Fruit fly (Drosophila melanogaster) whole organism, embryonic: ENCODE measurements around the gene AstA-R1.

Experiments used
- ATbp ChIP-seq: fragments of 200-800 bp; sonication (Bioruptor generic); optimal IDR thresholded peaks from 2 replicates; lab custom pipeline; 2017; ENCODE audit warnings: missing biosample characterization, mild to moderate bottlenecking, missing genetic modification characterization, missing genetic modification reagents
- CG13296 ChIP-seq: fragments of 200-800 bp; sonication (Bioruptor generic); optimal IDR thresholded peaks from 3 replicates; lab custom pipeline; 2018; ENCODE audit warnings: missing biosample characterization, mild to moderate bottlenecking, missing genetic modification characterization
- CG15269 ChIP-seq: fragments of 200-800 bp; sonication (Bioruptor generic); optimal IDR thresholded peaks from 2 replicates; lab custom pipeline; 2018; ENCODE audit warnings: missing biosample characterization, mild to moderate bottlenecking, missing genetic modification characterization, moderate library complexity
- CG1603 ChIP-seq: fragments of 200-800 bp; sonication (Bioruptor generic); optimal IDR thresholded peaks from 2 replicates; lab custom pipeline; 2019; ENCODE audit warnings: missing biosample characterization, mild to moderate bottlenecking, missing genetic modification characterization, moderate library complexity
- CG17612 ChIP-seq: fragments of 200-800 bp; sonication (Bioruptor generic); IDR thresholded peaks from 2 replicates; pipeline ENCODE4 v1.3.6; 2022; ENCODE audit warnings: missing biosample characterization, missing genetic modification characterization
- CG18476 ChIP-seq: fragments of 200-800 bp; sonication (Bioruptor generic); optimal IDR thresholded peaks from 2 replicates; lab custom pipeline; 2016; ENCODE audit warnings: missing biosample characterization, mild to moderate bottlenecking, missing genetic modification characterization
- CG30431 ChIP-seq: fragments of 200-800 bp; sonication (Bioruptor generic); optimal IDR thresholded peaks from 2 replicates; lab custom pipeline; 2017; ENCODE audit warnings: missing biosample characterization, missing genetic modification characterization
- CG31365 ChIP-seq: fragments of 200-800 bp; sonication (Bioruptor generic); optimal IDR thresholded peaks from 2 replicates; lab custom pipeline; 2018; ENCODE audit warnings: missing biosample characterization, mild to moderate bottlenecking, missing genetic modification characterization
- CG33213 ChIP-seq: fragments of 200-800 bp; sonication (Bioruptor generic); optimal IDR thresholded peaks from 3 replicates; lab custom pipeline; 2016; ENCODE audit warnings: missing biosample characterization, missing genetic modification characterization
- CG3407 ChIP-seq: fragments of 200-800 bp; sonication (Bioruptor generic); optimal IDR thresholded peaks from 2 replicates; lab custom pipeline; 2018; ENCODE audit warnings: missing biosample characterization, mild to moderate bottlenecking, missing genetic modification characterization
- CG34422 ChIP-seq: fragments of 200-800 bp; sonication (Bioruptor generic); IDR thresholded peaks from 3 replicates; pipeline ENCODE4 v1.3.6; 2022; ENCODE audit warnings: missing biosample characterization, missing genetic modification characterization
- CG6813 ChIP-seq: fragments of 200-800 bp; sonication (Bioruptor generic); optimal IDR thresholded peaks from 2 replicates; lab custom pipeline; 2017; ENCODE audit warnings: missing biosample characterization, missing genetic modification characterization, mild to moderate bottlenecking, moderate library complexity, missing genetic modification reagents
- CG8089 ChIP-seq: fragments of 200-800 bp; sonication (Bioruptor generic); optimal IDR thresholded peaks from 3 replicates; lab custom pipeline; 2016; ENCODE audit warnings: missing biosample characterization, missing genetic modification characterization
- CG9609 ChIP-seq: fragments of 200-800 bp; sonication (Bioruptor generic); optimal IDR thresholded peaks from 3 replicates; lab custom pipeline; 2016; ENCODE audit warnings: missing biosample characterization, missing genetic modification characterization
- Camta ChIP-seq: fragments of 200-800 bp; sonication (Bioruptor generic); optimal IDR thresholded peaks from 2 replicates; lab custom pipeline; 2016; ENCODE audit warnings: missing biosample characterization, missing genetic modification characterization
- Chrac-16 ChIP-seq: fragments of 200-800 bp; sonication (Bioruptor generic); optimal IDR thresholded peaks from 3 replicates; lab custom pipeline; 2016; ENCODE audit warnings: missing biosample characterization, missing genetic modification characterization
- CoRest ChIP-seq: fragments of 200-800 bp; sonication (Bioruptor generic); optimal IDR thresholded peaks from 3 replicates; lab custom pipeline; 2018; ENCODE audit warnings: missing biosample characterization, mild to moderate bottlenecking, missing genetic modification characterization, moderate library complexity
- Dbx ChIP-seq: fragments of 200-800 bp; sonication (Bioruptor generic); IDR thresholded peaks from 3 replicates; pipeline ENCODE4 v1.3.6; 2022; ENCODE audit warnings: missing biosample characterization, missing genetic modification characterization
- GATAe ChIP-seq: fragments of 200-800 bp; sonication (Bioruptor generic); conservative IDR thresholded peaks from 2 replicates; pipeline ENCODE4 v1.3.6; 2022; ENCODE audit warnings: missing biosample characterization, missing genetic modification characterization
- Hmr ChIP-seq: fragments of 200-800 bp; sonication (Bioruptor generic); optimal IDR thresholded peaks from 3 replicates; lab custom pipeline; 2017; ENCODE audit warnings: mild to moderate bottlenecking, missing biosample characterization, missing genetic modification reagents, missing genetic modification characterization
- Hr78 ChIP-seq, 2 experiments: fragments of 200-800 bp in 1 of 2; fragments of >200 bp in 1 of 2; sonication (Bioruptor generic) in 1 of 2; optimal IDR thresholded peaks; 2 replicates each; lab custom pipeline; 2017 to 2019; ENCODE audit warnings: missing biosample characterization in 2 of 2, missing genetic modification characterization in 2 of 2, mild to moderate bottlenecking in 1 of 2, moderate library complexity in 1 of 2
- Lhr ChIP-seq: fragments of 200-800 bp; sonication (Bioruptor generic); optimal IDR thresholded peaks from 3 replicates; lab custom pipeline; 2017; ENCODE audit warnings: mild to moderate bottlenecking, missing biosample characterization, missing genetic modification reagents, missing genetic modification characterization
- Meics ChIP-seq: fragments of 200-800 bp; sonication (Bioruptor generic); optimal IDR thresholded peaks from 2 replicates; lab custom pipeline; 2017; ENCODE audit warnings: missing biosample characterization, mild to moderate bottlenecking, missing genetic modification characterization
- Optix ChIP-seq: fragments of 200-800 bp; sonication (Bioruptor generic); IDR thresholded peaks from 3 replicates; pipeline ENCODE4 v1.3.6; 2022; ENCODE audit warnings: missing biosample characterization, missing genetic modification characterization
- PHDP ChIP-seq: fragments of 200-800 bp; sonication (Bioruptor generic); optimal IDR thresholded peaks from 3 replicates; lab custom pipeline; 2018; ENCODE audit warnings: missing biosample characterization, mild to moderate bottlenecking, missing genetic modification characterization, moderate library complexity
- Rx ChIP-seq: fragments of 200-800 bp; sonication (Bioruptor generic); IDR thresholded peaks from 2 replicates; pipeline ENCODE4 v1.3.6; 2022; ENCODE audit warnings: missing biosample characterization, missing genetic modification characterization
- Side ChIP-seq: fragments of 200-800 bp; sonication (Bioruptor generic); optimal IDR thresholded peaks from 2 replicates; lab custom pipeline; 2016; ENCODE audit warnings: missing biosample characterization, missing genetic modification characterization
- Sry-δ ChIP-seq: fragments of 200-800 bp; sonication (Bioruptor generic); optimal IDR thresholded peaks from 2 replicates; lab custom pipeline; 2016; ENCODE audit warnings: missing biosample characterization, missing genetic modification characterization
- ab ChIP-seq: fragments of 200-800 bp; sonication (Bioruptor generic); optimal IDR thresholded peaks from 2 replicates; lab custom pipeline; 2016; ENCODE audit warnings: missing biosample characterization, missing genetic modification characterization
- bcd ChIP-seq: fragments of 200-800 bp; sonication (Bioruptor generic); optimal IDR thresholded peaks from 2 replicates; lab custom pipeline; 2017; ENCODE audit warnings: missing biosample characterization, mild to moderate bottlenecking, missing genetic modification characterization
- caup ChIP-seq: fragments of 200-800 bp; sonication (Bioruptor generic); optimal IDR thresholded peaks from 3 replicates; lab custom pipeline; 2017; ENCODE audit warnings: missing biosample characterization, mild to moderate bottlenecking, missing genetic modification characterization, moderate library complexity; ENCODE audit not compliant: severe bottlenecking
- ci ChIP-seq: fragments of 200-800 bp; sonication (Bioruptor generic); IDR thresholded peaks from 3 replicates; pipeline ENCODE4 v1.3.6; 2022; ENCODE audit warnings: missing biosample characterization, missing genetic modification characterization
- corto ChIP-seq: fragments of 200-800 bp; sonication (Bioruptor generic); optimal IDR thresholded peaks from 2 replicates; lab custom pipeline; 2016; ENCODE audit warnings: missing biosample characterization, mild to moderate bottlenecking, missing genetic modification characterization, moderate library complexity
- croc ChIP-seq: fragments of 200-800 bp; sonication (Bioruptor generic); conservative IDR thresholded peaks from 3 replicates; pipeline ENCODE4 v1.3.6; 2022; ENCODE audit warnings: missing biosample characterization, missing genetic modification characterization
- dpn ChIP-seq, 2 experiments: fragments of 200-800 bp; sonication (Bioruptor generic); optimal IDR thresholded peaks; 3 replicates each; lab custom pipeline; 2016; ENCODE audit warnings: missing biosample characterization in 2 of 2, missing genetic modification characterization in 2 of 2
- ewg ChIP-seq: fragments of 200-800 bp; sonication (Bioruptor generic); optimal IDR thresholded peaks from 3 replicates; lab custom pipeline; 2017; ENCODE audit warnings: mild to moderate bottlenecking, missing biosample characterization, missing genetic modification reagents, missing genetic modification characterization
- gcm2 ChIP-seq: fragments of 200-800 bp; sonication (Bioruptor generic); optimal IDR thresholded peaks from 2 replicates; lab custom pipeline; 2016; ENCODE audit warnings: missing biosample characterization, missing genetic modification characterization
- ind ChIP-seq: fragments of 200-800 bp; sonication (Bioruptor generic); optimal IDR thresholded peaks from 3 replicates; lab custom pipeline; 2016; ENCODE audit warnings: missing biosample characterization, missing genetic modification characterization
- lmd ChIP-seq: fragments of 200-800 bp; sonication (Bioruptor generic); IDR thresholded peaks from 2 replicates; pipeline ENCODE4 v1.3.6; 2022; ENCODE audit warnings: missing biosample characterization, missing genetic modification characterization
- lola ChIP-seq, 3 experiments: fragments of >200 bp in 2 of 3; fragments of 200-800 bp in 1 of 3; sonication (Bioruptor generic) in 1 of 3; optimal IDR thresholded peaks; 2 replicates each; lab custom pipeline; 2017 to 2019; ENCODE audit warnings: missing biosample characterization in 3 of 3, missing genetic modification characterization in 3 of 3, mild to moderate bottlenecking in 1 of 3, moderate library complexity in 1 of 3
- mam ChIP-seq: fragments of 200-800 bp; sonication (Bioruptor generic); optimal IDR thresholded peaks from 3 replicates; lab custom pipeline; 2016; ENCODE audit warnings: missing biosample characterization, missing genetic modification characterization
- mld ChIP-seq: fragments of 200-800 bp; sonication (Bioruptor generic); IDR thresholded peaks from 3 replicates; pipeline ENCODE4 v1.3.6; 2022; ENCODE audit warnings: missing biosample characterization, missing genetic modification characterization; ENCODE audit not compliant: partially characterized antibody
- nerfin-1 ChIP-seq: fragments of 200-800 bp; sonication (Bioruptor generic); optimal IDR thresholded peaks from 3 replicates; lab custom pipeline; 2019; ENCODE audit warnings: missing biosample characterization, mild to moderate bottlenecking, missing genetic modification characterization, moderate library complexity
- ranshi ChIP-seq: fragments of 200-800 bp; sonication (Bioruptor generic); IDR thresholded peaks from 2 replicates; pipeline ENCODE4 v1.3.6; 2022; ENCODE audit warnings: missing biosample characterization, missing genetic modification characterization
- scrt ChIP-seq: fragments of 200-800 bp; sonication (Bioruptor generic); optimal IDR thresholded peaks from 2 replicates; lab custom pipeline; 2018; ENCODE audit warnings: missing biosample characterization, mild to moderate bottlenecking, missing genetic modification characterization, moderate library complexity
- trh ChIP-seq: fragments of 200-800 bp; sonication (Bioruptor generic); optimal IDR thresholded peaks from 2 replicates; lab custom pipeline; 2016; ENCODE audit warnings: missing biosample characterization, missing genetic modification characterization
- zen ChIP-seq: fragments of 200-800 bp; sonication (Bioruptor generic); optimal IDR thresholded peaks from 3 replicates; lab custom pipeline; 2018; ENCODE audit warnings: missing biosample characterization, mild to moderate bottlenecking, missing genetic modification characterization, moderate library complexity
- zfh1 ChIP-seq: fragments of 200-800 bp; sonication (Bioruptor generic); IDR thresholded peaks from 3 replicates; pipeline ENCODE4 v1.3.6; 2022; ENCODE audit warnings: missing biosample characterization, missing genetic modification characterization
- zfh2 ChIP-seq: fragments of 200-800 bp; sonication (Bioruptor generic); optimal IDR thresholded peaks from 2 replicates; lab custom pipeline; 2016; ENCODE audit warnings: missing biosample characterization, missing genetic modification characterization

The AstA-R1 gene

DNA sequence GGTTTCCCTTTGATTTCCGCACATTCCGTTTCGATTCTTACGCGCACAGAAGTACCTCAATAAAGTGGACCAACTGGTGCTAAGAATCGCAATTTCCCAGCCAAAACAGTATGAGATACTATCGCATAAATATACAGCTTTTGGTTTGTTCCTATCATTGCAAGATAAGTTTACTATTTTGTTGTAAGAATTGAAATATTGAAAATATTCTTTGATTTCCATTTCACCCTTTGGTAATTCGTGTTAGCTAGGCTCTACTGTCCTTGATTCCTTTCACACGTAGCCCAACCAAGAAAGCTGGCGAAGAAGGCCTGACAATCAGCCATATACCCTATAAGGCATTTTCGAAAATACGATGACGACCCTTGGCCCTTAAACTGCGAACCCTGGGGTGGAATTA lies 116.3 kb downstream of the AstA-R1 start (continued):
- TF ChIP-seq CoRest (tag; lab: Kevin White, UChicago), result peak; percentile 46
- TF ChIP-seq mam (GFP tag; lab: Kevin White, UChicago), result peak; percentile 32
- no peak for TF ChIP-seq CG17612 (GFP tag; lab: Robert Waterston, UW)
- TF ChIP-seq ranshi (GFP tag; lab: Robert Waterston, UW), result peak; percentile 45; the same call in 1 of the 2 replicates
- TF ChIP-seq croc (GFP tag; lab: Robert Waterston, UW), result no peak; the same call in 2 of the 3 replicates
- TF ChIP-seq CG34422 (GFP tag; lab: Robert Waterston, UW), result peak; percentile 57; the same call in 2 of the 3 replicates
- no peak for TF ChIP-seq corto (GFP tag; lab: Kevin White, UChicago)
- peak; percentile 40 for TF ChIP-seq scrt
- TF ChIP-seq dpn (GFP tag; optimal IDR thresholded peaks at IDR 0.05; lab: Kevin White, UChicago), result peak; percentile 24 to 56
- no peak for TF ChIP-seq caup (GFP tag; lab: Kevin White, UChicago)
- TF ChIP-seq CG30431 (GFP tag; lab: Kevin White, UChicago), result no peak
- peak; percentile 10 for TF ChIP-seq Sry-δ (GFP tag; lab: Kevin White, UChicago)
- TF ChIP-seq trh (GFP tag; lab: Kevin White, UChicago), result no peak
- TF ChIP-seq CG8089 (GFP tag; lab: Kevin White, UChicago), result no peak
- no peak for TF ChIP-seq ab (GFP tag; lab: Kevin White, UChicago)
- peak; percentile 40 for TF ChIP-seq PHDP (tag; lab: Kevin White, UChicago)
- TF ChIP-seq CG31365 (tag; lab: Kevin White, UChicago), result no peak
- TF ChIP-seq zfh2 (GFP tag; lab: Kevin White, UChicago), result no peak
- TF ChIP-seq CG33213 (GFP tag; lab: Kevin White, UChicago), result peak; percentile 11
- TF ChIP-seq Rx (GFP tag; lab: Robert Waterston, UW), result peak; percentile 49
- TF ChIP-seq CG9609 (GFP tag; lab: Kevin White, UChicago), result peak; percentile 20
- TF ChIP-seq Optix (GFP tag; lab: Robert Waterston, UW), result 0 out of 3 replicates have a peak, but pooled peaks have one; percentile 35
- no peak for TF ChIP-seq mld (GFP tag; lab: Robert Waterston, UW)
- peak; percentile 3 for TF ChIP-seq CG18476 (GFP tag; lab: Kevin White, UChicago)
- peak; percentile 18 for TF ChIP-seq ewg (GFP tag; lab: Kevin White, UChicago)
- TF ChIP-seq zen, result no peak
- TF ChIP-seq CG3407, result peak; percentile 30
- TF ChIP-seq ci (GFP tag; lab: Robert Waterston, UW), result peak; percentile 52; the same call in 1 of the 3 replicates
- TF ChIP-seq CG6813 (GFP tag; lab: Kevin White, UChicago), result peak; percentile 1
- peak; percentile 3 for TF ChIP-seq CG13296
- peak; percentile 30 for TF ChIP-seq Hmr (GFP tag; lab: Kevin White, UChicago)
- TF ChIP-seq CG1603, result peak; percentile 66
- TF ChIP-seq lola (GFP tag; optimal IDR thresholded peaks at IDR 0.05; lab: Kevin White, UChicago), result peak in 1 of 3 experiments; percentile 40
- no peak for TF ChIP-seq Lhr (GFP tag; lab: Kevin White, UChicago)
- peak; percentile 10 for TF ChIP-seq Camta (GFP tag; lab: Kevin White, UChicago)
- TF ChIP-seq CG15269 (tag; lab: Kevin White, UChicago), result peak; percentile 49
- peak; percentile 39 for TF ChIP-seq ind (GFP tag; lab: Kevin White, UChicago)
- peak; percentile 53 for TF ChIP-seq Meics (GFP tag; lab: Kevin White, UChicago)
- no peak for TF ChIP-seq GATAe (GFP tag; lab: Robert Waterston, UW)
- TF ChIP-seq nerfin-1 (tag; lab: Kevin White, UChicago), result peak; percentile 69
- peak; percentile 18 for TF ChIP-seq bcd
- TF ChIP-seq Dbx (GFP tag; lab: Robert Waterston, UW), result 0 out of 3 replicates have a peak, but pooled peaks have one; percentile 10
- peak; percentile 36 for TF ChIP-seq Chrac-16 (GFP tag; lab: Kevin White, UChicago)
- no peak for TF ChIP-seq Hr78 (GFP tag; optimal IDR thresholded peaks at IDR 0.05; lab: Kevin White, UChicago)
- TF ChIP-seq lmd (GFP tag; lab: Robert Waterston, UW), result 0 out of 2 replicates have a peak, but pooled peaks have one; percentile 30
- TF ChIP-seq gcm2 (GFP tag; lab: Kevin White, UChicago), result no peak
- peak; percentile 68 for TF ChIP-seq Side (GFP tag; lab: Kevin White, UChicago)
- TF ChIP-seq zfh1 (GFP tag; lab: Robert Waterston, UW), result peak; percentile 59; the same call in 1 of the 3 replicates
- TF ChIP-seq ATbp, result peak; percentile 23
